Worm (Caenorhabditis elegans) whole organism, early embryonic: ENCODE measurements around the gene C01F1.6.

ENCODE experiments used
- flt-1 ChIP-seq: fragments of 200-800 bp; sonication (Bioruptor generic); IDR thresholded peaks from 2 replicates; pipeline ENCODE4 v1.3.6; 2022; ENCODE audit warnings: missing genetic modification characterization, missing compliant biosample characterization
- pes-1 ChIP-seq: fragments of 200-800 bp; sonication (Bioruptor generic); IDR thresholded peaks from 2 replicates; pipeline ENCODE4 v1.3.6; 2022; ENCODE audit warnings: missing genetic modification reagents, missing genetic modification characterization, missing compliant biosample characterization

DNA sequence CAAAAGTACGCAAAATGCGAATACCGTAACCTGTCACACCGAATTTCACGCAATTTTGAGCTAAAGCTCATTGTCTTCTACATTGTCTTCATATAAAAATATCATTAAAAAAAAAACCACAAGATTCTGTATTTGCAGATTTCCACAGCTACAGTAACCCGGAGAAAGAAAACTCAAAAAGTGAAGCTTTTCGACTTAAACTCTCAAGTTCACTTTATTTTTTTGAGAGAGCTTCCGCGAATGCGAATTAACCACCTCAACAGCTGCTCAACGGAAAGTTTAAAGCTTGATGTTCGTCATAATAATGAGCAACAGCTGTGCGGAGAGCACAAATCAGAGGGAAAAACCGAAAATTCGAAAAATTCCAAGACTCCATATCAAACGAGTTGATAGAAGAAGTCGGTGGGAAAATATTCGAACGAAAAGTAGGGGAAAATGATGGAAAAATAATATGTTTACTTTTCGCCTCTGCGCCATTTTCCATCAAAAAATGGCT lies 5.1 kb upstream of the C01F1.6 start:
- no peak for TF ChIP-seq flt-1
- no peak for TF ChIP-seq pes-1 (GFP tag; lab: Robert Waterston, UW)
